Fruit fly (Drosophila melanogaster): ENCODE results near the gene hyx.

The hyx gene

DNA sequence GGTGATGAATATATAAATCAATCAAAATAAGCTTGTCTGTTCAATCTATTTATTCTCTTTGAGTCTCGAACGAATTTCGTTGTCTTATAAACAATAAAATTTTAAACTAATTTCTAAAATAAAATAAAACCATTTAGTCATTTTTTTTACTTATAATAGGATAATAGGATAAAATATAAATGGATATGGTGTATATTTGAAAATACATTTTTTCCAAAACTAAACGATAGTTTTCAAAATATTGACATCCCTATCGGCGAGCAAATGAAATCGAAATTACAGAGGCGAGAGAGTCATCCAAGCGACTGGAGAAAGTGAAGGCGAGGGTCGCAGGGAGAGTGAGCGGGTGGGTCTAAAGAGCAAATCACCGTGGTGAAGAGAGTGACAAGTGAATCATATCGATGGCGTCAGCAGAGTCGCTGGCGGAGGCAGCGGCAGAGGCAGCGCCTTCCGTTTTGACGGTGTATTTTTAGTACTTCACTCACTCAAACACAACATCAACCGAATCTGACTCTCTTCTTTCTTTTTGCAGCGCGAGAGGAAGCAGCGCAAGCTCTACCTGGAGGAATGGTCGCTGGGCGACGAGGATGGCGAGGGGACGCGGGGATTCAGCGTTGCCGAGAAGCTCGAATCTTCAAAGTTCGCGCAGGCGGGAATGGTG lies 19.0 kb downstream of the hyx start (continued):
- no peak for TF ChIP-seq Optix (GFP tag; IDR thresholded peaks at IDR 0.05)
- TF ChIP-seq Six4 (GFP tag; optimal IDR thresholded peaks at IDR 0.05), result peak; percentile 96
- TF ChIP-seq CG10267 (tag; optimal IDR thresholded peaks at IDR 0.05), result peak; percentile 98
- peak; percentile 95 for TF ChIP-seq Abd-B (GFP tag; optimal IDR thresholded peaks at IDR 0.05)
- TF ChIP-seq Ptx1 (GFP tag; IDR thresholded peaks at IDR 0.05), result no peak
- no peak for TF ChIP-seq ato (GFP tag; IDR thresholded peaks at IDR 0.05; ENCODE audit: partially characterized antibody)
- peak; percentile 71 for TF ChIP-seq CG1647 (GFP tag; optimal IDR thresholded peaks at IDR 0.05)
- peak; percentile 59 to 96 for TF ChIP-seq dpn (GFP tag; optimal IDR thresholded peaks at IDR 0.05)
- no peak for TF ChIP-seq CG11247 (GFP tag; IDR thresholded peaks at IDR 0.05)
- peak; percentile 97 for TF ChIP-seq Hand (GFP tag; optimal IDR thresholded peaks at IDR 0.05)
- TF ChIP-seq kay (GFP tag; optimal IDR thresholded peaks at IDR 0.05), result peak; percentile 96
- peak; percentile 97 to 98 for TF ChIP-seq Trl (optimal IDR thresholded peaks at IDR 0.05)
- peak; percentile 47 for TF ChIP-seq Trl (GFP tag; optimal IDR thresholded peaks at IDR 0.05)
- peak; percentile 98 for TF ChIP-seq B-H2 (GFP tag; optimal IDR thresholded peaks at IDR 0.05)
- peak; percentile 60 for TF ChIP-seq TFAM (GFP tag; optimal IDR thresholded peaks at IDR 0.05)
- TF ChIP-seq CG6175 (GFP tag; IDR thresholded peaks at IDR 0.05), result no peak
- no peak for TF ChIP-seq usp (GFP tag; optimal IDR thresholded peaks at IDR 0.05)
- TF ChIP-seq CG1603 (tag; optimal IDR thresholded peaks at IDR 0.05), result peak; percentile 74
- TF ChIP-seq CG12219 (GFP tag; optimal IDR thresholded peaks at IDR 0.05), result peak; percentile 91
- TF ChIP-seq CG14667 (GFP tag; IDR thresholded peaks at IDR 0.05), result no peak
- TF ChIP-seq hth (optimal IDR thresholded peaks at IDR 0.05), result no peak
- peak; percentile 97 for TF ChIP-seq CG15011 (GFP tag; optimal IDR thresholded peaks at IDR 0.05)
- no peak for TF ChIP-seq CG3847 (GFP tag; IDR thresholded peaks at IDR 0.05)
- no peak for TF ChIP-seq CG17568 (GFP tag; optimal IDR thresholded peaks at IDR 0.05)
- peak; percentile 92 for TF ChIP-seq Usf (GFP tag; optimal IDR thresholded peaks at IDR 0.05)
- peak; percentile 97 for TF ChIP-seq CG6765 (GFP tag; optimal IDR thresholded peaks at IDR 0.05)
- no peak for TF ChIP-seq E2f1 (GFP tag; IDR thresholded peaks at IDR 0.05)
- TF ChIP-seq CG2116 (GFP tag; optimal IDR thresholded peaks at IDR 0.05), result peak; percentile 88
- TF ChIP-seq unpg (GFP tag; optimal IDR thresholded peaks at IDR 0.05), result peak; percentile 98
- peak in 1 of 3 experiments; percentile 93 for TF ChIP-seq Stat92E (GFP tag; optimal IDR thresholded peaks at IDR 0.05)
- TF ChIP-seq maf-S (GFP tag; optimal IDR thresholded peaks at IDR 0.05), result no peak
- TF ChIP-seq ci (GFP tag; IDR thresholded peaks at IDR 0.05), result no peak
- TF ChIP-seq BtbVII (GFP tag; optimal IDR thresholded peaks at IDR 0.05), result peak; percentile 98
- TF ChIP-seq az2 (GFP tag; optimal IDR thresholded peaks at IDR 0.05), result peak; percentile 93
- peak; percentile 92 for TF ChIP-seq CG1602 (GFP tag; optimal IDR thresholded peaks at IDR 0.05)
- TF ChIP-seq CG10209 (GFP tag; optimal IDR thresholded peaks at IDR 0.05), result peak; percentile 98
- TF ChIP-seq CG18599 (GFP tag; optimal IDR thresholded peaks at IDR 0.05), result peak; percentile 99
- TF ChIP-seq CG11695 (GFP tag; IDR thresholded peaks at IDR 0.05), result no peak
- peak; percentile 97 for TF ChIP-seq CG12299 (tag; optimal IDR thresholded peaks at IDR 0.05)
- TF ChIP-seq CG11085 (GFP tag; IDR thresholded peaks at IDR 0.05), result no peak
- TF ChIP-seq CG17612 (GFP tag; IDR thresholded peaks at IDR 0.05), result no peak
- peak; percentile 89 for TF ChIP-seq CG15514 (GFP tag; optimal IDR thresholded peaks at IDR 0.05)
- TF ChIP-seq ems (GFP tag; optimal IDR thresholded peaks at IDR 0.05), result peak; percentile 45
- peak; percentile 81 for TF ChIP-seq CG3995 (GFP tag; optimal IDR thresholded peaks at IDR 0.05)
- peak; percentile 96 for TF ChIP-seq CG7271 (tag; optimal IDR thresholded peaks at IDR 0.05)
- no peak for TF ChIP-seq knrl (GFP tag; IDR thresholded peaks at IDR 0.05; ENCODE audit: partially characterized antibody)
- TF ChIP-seq CG7987 (GFP tag; optimal IDR thresholded peaks at IDR 0.05), result peak; percentile 92
- no peak for TF ChIP-seq luna (GFP tag; optimal IDR thresholded peaks at IDR 0.05)
- TF ChIP-seq p53 (GFP tag; optimal IDR thresholded peaks at IDR 0.05), result peak; percentile 20
- peak; percentile 39 for TF ChIP-seq Camta (GFP tag; optimal IDR thresholded peaks at IDR 0.05)
- peak; percentile 61 for TF ChIP-seq Bdp1 (GFP tag; optimal IDR thresholded peaks at IDR 0.05)
